Fruit fly (Drosophila melanogaster): Measurements from ENCODE around the gene mira.

mira gene

dm6 chr3R:19924331-19924730, 10.6 kb downstream of the mira start (continued):
- TF ChIP-seq E2f1 (GFP tag; IDR thresholded peaks at IDR 0.05) = no peak
- TF ChIP-seq Hsf (GFP tag; optimal IDR thresholded peaks at IDR 0.05) = no peak
- no peak for TF ChIP-seq CG8944 (GFP tag; optimal IDR thresholded peaks at IDR 0.05)
- TF ChIP-seq sens (GFP tag) = peak; percentile 56
- no peak for TF ChIP-seq CG11398 (GFP tag; optimal IDR thresholded peaks at IDR 0.05)
- no peak for TF ChIP-seq Antp (GFP tag; optimal IDR thresholded peaks at IDR 0.05)
- peak; percentile 2 for TF ChIP-seq org-1 (GFP tag; optimal IDR thresholded peaks at IDR 0.05)
- no peak for TF ChIP-seq Nf-YB (GFP tag; optimal IDR thresholded peaks at IDR 0.05)
- TF ChIP-seq CG4820 (GFP tag; optimal IDR thresholded peaks at IDR 0.05) = no peak
- TF ChIP-seq CG16815 (GFP tag; optimal IDR thresholded peaks at IDR 0.05) = no peak
- TF ChIP-seq CG3065 (GFP tag; optimal IDR thresholded peaks at IDR 0.05) = no peak
- TF ChIP-seq CG4424 (GFP tag; optimal IDR thresholded peaks at IDR 0.05) = no peak
- TF ChIP-seq CG17912 (GFP tag; optimal IDR thresholded peaks at IDR 0.05) = no peak
- no peak for TF ChIP-seq her (GFP tag; optimal IDR thresholded peaks at IDR 0.05)
- TF ChIP-seq CG33557 (GFP tag; optimal IDR thresholded peaks at IDR 0.05) = no peak
- TF ChIP-seq Atf6 (GFP tag; IDR thresholded peaks at IDR 0.05) = peak; percentile 62
- no peak for TF ChIP-seq emc (GFP tag; optimal IDR thresholded peaks at IDR 0.05)
- TF ChIP-seq dysf (GFP tag; IDR thresholded peaks at IDR 0.05) = no peak
- no peak for TF ChIP-seq zen2 (GFP tag; IDR thresholded peaks at IDR 0.05; ENCODE audit: partially characterized antibody)
- TF ChIP-seq Lhr (GFP tag; optimal IDR thresholded peaks at IDR 0.05) = no peak
- no peak for TF ChIP-seq ab (GFP tag; optimal IDR thresholded peaks at IDR 0.05)
- TF ChIP-seq fd64A (GFP tag; optimal IDR thresholded peaks at IDR 0.05) = no peak
- TF ChIP-seq Ptx1 (GFP tag; IDR thresholded peaks at IDR 0.05) = no peak
- no peak for TF ChIP-seq br (optimal IDR thresholded peaks at IDR 0.05)
- no peak for TF ChIP-seq CG7271 (tag; optimal IDR thresholded peaks at IDR 0.05)
- TF ChIP-seq HLH4C (GFP tag; IDR thresholded peaks at IDR 0.05; ENCODE audit: partially characterized antibody) = no peak
- TF ChIP-seq NFAT (GFP tag; IDR thresholded peaks at IDR 0.05) = no peak
- no peak for TF ChIP-seq CG4730 (GFP tag; IDR thresholded peaks at IDR 0.05)
- no peak for TF ChIP-seq lbe (GFP tag; optimal IDR thresholded peaks at IDR 0.05)
- TF ChIP-seq shn (GFP tag; optimal IDR thresholded peaks at IDR 0.05) = no peak
- no peak for TF ChIP-seq fd102C (GFP tag; optimal IDR thresholded peaks at IDR 0.05)
- no peak for TF ChIP-seq tin (GFP tag; optimal IDR thresholded peaks at IDR 0.05)
- TF ChIP-seq Bdp1 (GFP tag; optimal IDR thresholded peaks at IDR 0.05) = no peak
- no peak for TF ChIP-seq jigr1 (GFP tag; IDR thresholded peaks at IDR 0.05)

- TF ChIP-seq pita (GFP tag; optimal IDR thresholded peaks at IDR 0.05) = no peak
- no peak for TF ChIP-seq CG10979 (tag; optimal IDR thresholded peaks at IDR 0.05)
Observed at dm6 chr3R:19918207-19918606, 16.7 kb downstream of the mira start, which contains the start of gene CG4770. TSS of gene CG4770 (plus strand) at chr3R:19918507.

DNA sequence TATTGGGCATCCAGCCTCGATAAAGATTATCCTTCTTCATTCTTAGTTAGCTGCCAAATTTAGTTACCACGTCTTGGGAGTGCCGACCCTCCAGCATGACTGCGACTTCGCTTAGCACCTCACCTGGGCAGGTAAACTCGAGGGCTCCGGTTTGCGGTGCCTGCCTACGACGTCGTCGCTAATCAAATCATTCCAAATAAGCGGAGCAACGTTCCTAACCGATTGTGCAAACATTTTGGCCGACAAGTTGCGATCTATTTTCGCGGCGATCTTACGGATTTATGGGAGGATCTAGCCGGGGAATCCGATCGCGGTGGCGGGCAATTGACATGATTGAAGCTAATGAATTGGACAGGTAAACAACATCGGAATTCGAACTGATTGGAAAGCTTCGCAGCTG, 17.2 kb downstream of the mira start, which contains the start of gene CG4465:
Gene CG4465, minus strand, starts transcription at position 101 of the 400 bp plus-strand sequence.
- TF ChIP-seq TFAM (GFP tag; optimal IDR thresholded peaks at IDR 0.05) = no peak
- no peak for TF ChIP-seq CG10147 (GFP tag; optimal IDR thresholded peaks at IDR 0.05)
- no peak for TF ChIP-seq dmrt99B (tag; optimal IDR thresholded peaks at IDR 0.05)
- TF ChIP-seq B-H1 (GFP tag; IDR thresholded peaks at IDR 0.05) = no peak
- no peak for TF ChIP-seq CG12769 (tag; optimal IDR thresholded peaks at IDR 0.05)
- TF ChIP-seq Chrac-16 (GFP tag; optimal IDR thresholded peaks at IDR 0.05) = no peak
- TF ChIP-seq Awh (GFP tag; IDR thresholded peaks at IDR 0.05) = no peak
- TF ChIP-seq CG12236 (GFP tag; optimal IDR thresholded peaks at IDR 0.05) = no peak
- TF ChIP-seq hbn (GFP tag; IDR thresholded peaks at IDR 0.05; ENCODE audit: partially characterized antibody) = no peak
